Fruit fly (Drosophila melanogaster) whole organism, wandering third instar larva: ENCODE results near the gene Hs2st.
A peak's percentile ranks its signal among the peaks of the same experiment; 100 is the strongest.

Source experiments
- Abd-B ChIP-seq: fragments of >200 bp; optimal IDR thresholded peaks from 2 replicates; lab custom pipeline; 2017; ENCODE audit warnings: missing biosample characterization, missing genetic modification characterization
- CG32264 ChIP-seq: fragments of 200-800 bp; sonication (Bioruptor generic); optimal IDR thresholded peaks from 2 replicates; lab custom pipeline; 2016; ENCODE audit warnings: missing biosample characterization, missing genetic modification characterization
- CG9705 ChIP-seq: fragments of 200-800 bp; sonication (Bioruptor generic); optimal IDR thresholded peaks from 2 replicates; lab custom pipeline; 2018; ENCODE audit warnings: missing biosample characterization, mild to moderate bottlenecking, missing genetic modification characterization
- CrebA ChIP-seq: fragments of 200-800 bp; sonication (Bioruptor generic); optimal IDR thresholded peaks from 2 replicates; lab custom pipeline; 2016; ENCODE audit warnings: missing biosample characterization, mild to moderate bottlenecking, missing genetic modification characterization, borderline replicate concordance
- Dfd ChIP-seq: fragments of >200 bp; optimal IDR thresholded peaks from 2 replicates; lab custom pipeline; 2017; ENCODE audit warnings: missing biosample characterization, missing genetic modification characterization
- Dif ChIP-seq: fragments of 200-275, 200-300 bp; sonication (Bioruptor generic); optimal IDR thresholded peaks from 2 replicates; lab custom pipeline; 2018; ENCODE audit warnings: missing biosample characterization, missing genetic modification characterization; ENCODE audit not compliant: partially characterized antibody
- GATAd ChIP-seq: sonication (Bioruptor generic); optimal IDR thresholded peaks from 2 replicates; lab custom pipeline; 2016; ENCODE audit warnings: missing biosample characterization, missing genetic modification characterization
- HLH106 ChIP-seq: fragments of 200-800 bp; optimal IDR thresholded peaks from 3 replicates; lab custom pipeline; 2019; ENCODE audit warnings: missing biosample characterization, mild to moderate bottlenecking, missing genetic modification characterization, moderate library complexity
- Hnf4 ChIP-seq: fragments of 200-800 bp; sonication (Bioruptor generic); optimal IDR thresholded peaks from 2 replicates; lab custom pipeline; 2016; ENCODE audit warnings: missing biosample characterization, mild to moderate bottlenecking, missing genetic modification characterization
- Hr78 ChIP-seq: fragments of >200 bp; optimal IDR thresholded peaks from 2 replicates; lab custom pipeline; 2017; ENCODE audit warnings: missing biosample characterization, missing genetic modification characterization
- Jra ChIP-seq: sonication (Bioruptor generic); optimal IDR thresholded peaks from 2 replicates; lab custom pipeline; 2016; ENCODE audit warnings: missing biosample characterization, missing genetic modification characterization
- Mio ChIP-seq: sonication (Bioruptor generic); optimal IDR thresholded peaks from 2 replicates; lab custom pipeline; 2016; ENCODE audit warnings: missing biosample characterization, missing genetic modification characterization
- Myc ChIP-seq: fragments of >200 bp; optimal IDR thresholded peaks from 2 replicates; lab custom pipeline; 2017
- N ChIP-seq: fragments of >200 bp; optimal IDR thresholded peaks from 2 replicates; lab custom pipeline; 2018; ENCODE audit warnings: missing biosample characterization, missing external identifiers, missing genetic modification characterization
- OdsH ChIP-seq: fragments of 200-800 bp; sonication (Bioruptor generic); optimal IDR thresholded peaks from 2 replicates; lab custom pipeline; 2016; ENCODE audit warnings: missing biosample characterization, mild to moderate bottlenecking, missing genetic modification characterization
- Rel ChIP-seq, 2 experiments: fragments of 200-800 bp; sonication (Bioruptor generic) in 1 of 2; optimal IDR thresholded peaks; 2 replicates in 1 of 2; 3 replicates in 1 of 2; lab custom pipeline; 2016 to 2019; ENCODE audit warnings: mild to moderate bottlenecking in 2 of 2, missing biosample characterization in 2 of 2, missing genetic modification characterization in 2 of 2, moderate library complexity in 1 of 2
- Vsx2 ChIP-seq: fragments of 200-300, 225-300 bp; sonication (Bioruptor generic); optimal IDR thresholded peaks from 2 replicates; lab custom pipeline; 2018; ENCODE audit warnings: missing biosample characterization, missing genetic modification characterization; ENCODE audit not compliant: partially characterized antibody
- br ChIP-seq: fragments of 200-800 bp; sonication (Bioruptor generic); optimal IDR thresholded peaks from 2 replicates; lab custom pipeline; 2016; ENCODE audit warnings: missing biosample characterization, missing genetic modification characterization
- dl ChIP-seq, 2 experiments: fragments of 175-275, 200-275 bp in 1 of 2; fragments of 200-275 bp in 1 of 2; sonication (Bioruptor generic); optimal IDR thresholded peaks; lab custom pipeline; 2018; ENCODE audit warnings: mild to moderate bottlenecking in 2 of 2, missing biosample characterization in 2 of 2, missing genetic modification characterization in 2 of 2, moderate library complexity in 2 of 2; ENCODE audit not compliant: partially characterized antibody in 2 of 2, insufficient read depth in 1 of 2
- dsf ChIP-seq: sonication (Bioruptor generic); optimal IDR thresholded peaks from 2 replicates; lab custom pipeline; 2016; ENCODE audit warnings: missing biosample characterization, missing genetic modification characterization, borderline replicate concordance
- ey ChIP-seq: fragments of 200-800 bp; sonication (Bioruptor generic); optimal IDR thresholded peaks from 2 replicates; lab custom pipeline; 2016; ENCODE audit warnings: missing biosample characterization, missing genetic modification characterization
- foxo ChIP-seq, 2 experiments: fragments of 200-800 bp; sonication (Bioruptor generic); optimal IDR thresholded peaks; 2 replicates in 1 of 2; 3 replicates in 1 of 2; lab custom pipeline; 2016 to 2017; ENCODE audit warnings: missing biosample characterization in 2 of 2, missing genetic modification characterization in 2 of 2
- fru ChIP-seq: fragments of 200-800 bp; sonication (Bioruptor generic); optimal IDR thresholded peaks from 3 replicates; lab custom pipeline; 2016; ENCODE audit warnings: missing biosample characterization, mild to moderate bottlenecking, missing genetic modification characterization
- h ChIP-seq: fragments of 200-800 bp; sonication (Bioruptor generic); optimal IDR thresholded peaks from 3 replicates; lab custom pipeline; 2016; ENCODE audit warnings: missing biosample characterization, mild to moderate bottlenecking, missing genetic modification characterization
- lola ChIP-seq: fragments of >200 bp; optimal IDR thresholded peaks from 2 replicates; lab custom pipeline; 2017; ENCODE audit warnings: missing biosample characterization, missing genetic modification characterization
- psq ChIP-seq: fragments of 200-800 bp; sonication (Bioruptor generic); optimal IDR thresholded peaks from 3 replicates; lab custom pipeline; 2017; ENCODE audit warnings: missing biosample characterization, mild to moderate bottlenecking, missing genetic modification characterization, moderate library complexity
- rgr ChIP-seq: fragments of 200-800 bp; sonication (Bioruptor generic); optimal IDR thresholded peaks from 3 replicates; lab custom pipeline; 2016; ENCODE audit warnings: missing biosample characterization, mild to moderate bottlenecking, missing genetic modification characterization
- sv ChIP-seq: fragments of 200-800 bp; sonication (Bioruptor generic); optimal IDR thresholded peaks from 3 replicates; lab custom pipeline; 2016; ENCODE audit warnings: missing biosample characterization, missing genetic modification characterization
- usp ChIP-seq: fragments of >200 bp; optimal IDR thresholded peaks from 2 replicates; lab custom pipeline; 2017; ENCODE audit warnings: missing biosample characterization, missing genetic modification characterization

The Hs2st gene

DNA sequence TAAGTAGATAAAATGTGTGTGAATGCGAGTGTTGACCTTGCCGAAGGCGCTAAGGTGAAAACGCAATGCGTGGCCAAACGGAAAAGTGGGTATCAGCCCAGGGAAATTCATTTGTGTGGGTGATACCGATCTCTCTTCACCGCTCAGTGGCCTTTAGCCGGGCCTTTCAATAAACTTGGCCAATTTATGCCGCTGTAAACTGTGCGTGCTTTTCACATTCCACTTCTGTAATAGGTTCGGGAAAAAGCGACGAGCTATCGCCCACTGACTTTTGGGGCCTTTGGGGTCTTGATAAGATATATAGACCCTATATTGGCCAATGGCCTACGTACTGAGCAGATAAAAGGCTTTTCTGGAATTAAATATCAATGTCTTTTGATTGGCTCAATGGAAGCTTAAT, 23.0 kb downstream of the Hs2st start:
- TF ChIP-seq fru (GFP tag; lab: Kevin White, UChicago) (no peak), dsf (GFP tag; lab: Kevin White, UChicago) (no peak), Vsx2 (no peak), Hr78 (GFP tag; lab: Kevin White, UChicago) (no peak), Dfd (GFP tag; lab: Kevin White, UChicago) (no peak), OdsH (GFP tag; lab: Kevin White, UChicago) (no peak), Jra (GFP tag; lab: Kevin White, UChicago) (no peak), Hnf4 (GFP tag; lab: Kevin White, UChicago) (no peak), CrebA (GFP tag; lab: Kevin White, UChicago) (no peak), GATAd (GFP tag; lab: Kevin White, UChicago) (no peak), ey (GFP tag; lab: Kevin White, UChicago) (no peak), HLH106 (tag; lab: Kevin White, UChicago) (no peak), br (GFP tag; lab: Kevin White, UChicago) (no peak), rgr (no peak), Myc (no peak)

DNA sequence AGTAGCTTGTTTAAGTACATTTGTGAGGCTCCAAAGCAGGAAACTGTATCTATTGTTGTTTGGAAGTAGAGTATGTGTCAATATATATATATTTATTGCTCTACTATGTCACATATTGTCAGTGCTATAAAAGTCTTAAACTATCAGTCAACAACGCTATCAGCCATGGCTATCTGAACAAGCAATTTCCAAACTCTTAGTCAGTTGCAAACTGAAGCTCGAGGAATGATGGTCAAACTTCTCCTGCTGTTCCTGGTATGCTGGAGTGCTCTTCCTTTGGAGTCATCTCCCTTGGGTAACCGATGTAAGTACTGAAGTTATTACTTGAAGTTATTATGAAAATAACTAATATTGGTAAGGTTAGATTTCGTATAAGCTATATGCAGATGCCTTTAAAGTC, 25.7 kb downstream of the Hs2st start, which contains the start of gene lectin-37Db:
Gene lectin-37Db, plus strand, starts transcription at position 204 of the 400 bp plus-strand sequence.
- TF ChIP-seq Abd-B (GFP tag; lab: Kevin White, UChicago): no peak
- TF ChIP-seq CG32264 (GFP tag; lab: Kevin White, UChicago): no peak
- TF ChIP-seq fru (GFP tag; lab: Kevin White, UChicago): no peak
- TF ChIP-seq CG9705 (GFP tag; lab: Kevin White, UChicago): no peak
- no peak for TF ChIP-seq h (GFP tag; lab: Kevin White, UChicago)
- TF ChIP-seq lola (GFP tag; lab: Kevin White, UChicago): no peak
- TF ChIP-seq psq (GFP tag; lab: Kevin White, UChicago): no peak
- no peak for TF ChIP-seq CrebA (GFP tag; lab: Kevin White, UChicago)
- TF ChIP-seq Hnf4 (GFP tag; lab: Kevin White, UChicago): no peak
- no peak for TF ChIP-seq Dif (GFP tag; lab: Kevin White, UChicago)
- TF ChIP-seq br (GFP tag; lab: Kevin White, UChicago): no peak
- TF ChIP-seq GATAd (GFP tag; lab: Kevin White, UChicago): no peak
- TF ChIP-seq dl (GFP tag; optimal IDR thresholded peaks at IDR 0.05; lab: Kevin White, UChicago; ENCODE audit: insufficient read depth in 1 of 2, partially characterized antibody in 2 of 2): no peak
- no peak for TF ChIP-seq dsf (GFP tag; lab: Kevin White, UChicago)
- TF ChIP-seq N: no peak
- no peak for TF ChIP-seq Dfd (GFP tag; lab: Kevin White, UChicago)
- TF ChIP-seq OdsH (GFP tag; lab: Kevin White, UChicago): no peak

DNA sequence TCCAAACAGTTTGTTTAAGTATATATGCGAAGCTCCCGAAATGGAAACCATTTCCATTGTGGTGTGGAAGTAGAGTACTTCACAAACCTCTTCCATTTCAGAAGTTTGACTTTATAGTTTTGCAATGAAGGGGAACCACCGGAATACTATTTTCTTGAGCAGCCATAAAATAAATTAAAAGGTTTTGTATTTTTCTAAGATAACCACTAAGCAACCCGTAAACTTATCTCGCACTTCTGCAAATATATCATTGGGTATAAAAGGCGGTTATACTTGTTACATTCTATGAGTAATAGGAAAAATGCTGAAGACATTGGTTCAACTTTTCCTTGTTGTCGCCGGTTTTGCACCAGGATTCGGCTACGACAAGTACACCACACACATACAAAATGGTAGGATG, 26.5 kb downstream of the Hs2st start, which contains the start of gene lectin-37Da:
Gene lectin-37Da, plus strand, starts transcription at position 301 of the 400 bp plus-strand sequence.
- TF ChIP-seq CrebA (GFP tag; lab: Kevin White, UChicago): no peak
- TF ChIP-seq usp: no peak
- no peak for TF ChIP-seq CG9705 (GFP tag; lab: Kevin White, UChicago)
- TF ChIP-seq HLH106 (tag; lab: Kevin White, UChicago): no peak
- no peak for TF ChIP-seq Mio (GFP tag; lab: Kevin White, UChicago)

DNA sequence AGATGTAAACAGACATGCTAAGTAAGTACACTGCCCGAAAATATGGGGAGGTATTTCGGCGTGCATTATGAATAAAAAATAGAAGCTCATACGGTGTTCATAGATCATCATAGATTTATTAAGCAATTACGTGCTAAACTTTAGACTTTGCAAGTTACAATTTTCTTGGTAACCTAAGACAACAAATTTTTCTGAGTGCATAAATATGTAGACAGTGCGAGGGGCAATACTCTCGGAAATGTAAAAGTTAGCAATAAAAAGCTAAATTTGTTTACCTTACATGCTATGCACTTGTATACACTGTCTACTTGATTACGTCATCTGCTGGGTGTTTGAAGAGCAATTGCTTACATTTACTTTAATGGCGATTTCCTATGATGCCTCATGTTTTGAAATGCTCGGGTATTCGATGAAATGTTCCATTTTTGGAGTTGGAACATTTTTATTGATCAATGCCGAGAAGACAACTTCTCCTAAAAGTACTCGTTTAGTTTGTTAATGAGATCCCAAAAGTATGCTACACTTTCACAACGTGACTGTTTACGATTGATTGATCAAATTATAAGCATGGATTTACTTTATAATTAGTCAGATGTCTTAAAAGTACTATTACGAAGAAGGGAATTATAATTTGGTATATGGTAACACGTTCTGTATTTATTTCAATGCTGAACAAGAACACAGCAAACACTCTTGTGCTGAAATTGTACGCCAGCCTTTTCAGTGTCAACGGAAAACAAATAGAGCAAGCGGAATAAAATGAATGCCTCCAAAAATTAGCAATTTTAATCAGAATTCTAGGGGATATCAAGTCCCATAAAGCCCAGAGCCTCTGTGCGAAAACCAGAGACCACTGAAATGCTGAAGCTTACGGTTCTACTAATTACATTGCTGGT, 27.7 kb downstream of the Hs2st start, which contains the start of gene Lectin-galC1:
Gene Lectin-galC1, plus strand, starts transcription at position 846 of the 896 bp plus-strand sequence.
- TF ChIP-seq Myc (peak; percentile 75), Vsx2 (peak; percentile 10), h (GFP tag; lab: Kevin White, UChicago) (peak; percentile 15), ey (GFP tag; lab: Kevin White, UChicago) (peak; percentile 5), N (peak; percentile 77), br (GFP tag; lab: Kevin White, UChicago) (no peak), rgr (no peak), Dif (GFP tag; lab: Kevin White, UChicago) (no peak), fru (GFP tag; lab: Kevin White, UChicago) (peak; percentile 11), Mio (GFP tag; lab: Kevin White, UChicago) (no peak), sv (peak; percentile 84), foxo (GFP tag; optimal IDR thresholded peaks at IDR 0.05; lab: Kevin White, UChicago) (peak in 1 of 2 experiments; percentile 25), Rel (GFP tag; optimal IDR thresholded peaks at IDR 0.05; lab: Kevin White, UChicago) (no peak), Rel (tag; optimal IDR thresholded peaks at IDR 0.05; lab: Kevin White, UChicago) (no peak)
